Worm (Caenorhabditis elegans): ENCODE data around the gene F55F10.1.

Gene F55F10.1

ce11 chrIV:4411311-4411947, 50.8 kb downstream of the F55F10.1 start:
- TF ChIP-seq ama-1 (optimal IDR thresholded peaks at IDR 0.05) (peak; percentile 1), tra-1 (GFP tag; IDR thresholded peaks at IDR 0.05) (no peak), aha-1 (tag) (peak; percentile 2), pha-4 (GFP tag; IDR thresholded peaks at IDR 0.05) (no peak), pha-4 (tag; optimal IDR thresholded peaks at IDR 0.05) (no peak), zfp-3 (GFP tag; conservative IDR thresholded peaks at IDR 0.05) (0 out of 2 replicates have a peak, but pooled peaks have one; percentile 15), hif-1 (tag; optimal IDR thresholded peaks at IDR 0.05) (peak in 1 of 2 experiments; percentile 5), zip-2 (tag; optimal IDR thresholded peaks at IDR 0.05) (no peak), unc-62 (GFP tag; optimal IDR thresholded peaks at IDR 0.05 in 1 of 2) (peak in 1 of 2 experiments; percentile 95), unc-62 (tag; optimal IDR thresholded peaks at IDR 0.05) (no peak), ztf-7 (tag; optimal IDR thresholded peaks at IDR 0.05) (no peak)

- peak; percentile 67 for TF ChIP-seq set-16 (GFP tag; IDR thresholded peaks at IDR 0.05)
- no peak for TF ChIP-seq dmd-6 (GFP tag; IDR thresholded peaks at IDR 0.05)
- no peak for TF ChIP-seq madf-5 (GFP tag; IDR thresholded peaks at IDR 0.05)
These were observed 51.3 kb downstream of the F55F10.1 start for ce11 chrIV:4411948-4412335.

ce11 chrIV:4413114-4413513, 52.5 kb downstream of the F55F10.1 start:
- peak; percentile 10 for TF ChIP-seq sdz-12 (GFP tag; optimal IDR thresholded peaks at IDR 0.05)
- TF ChIP-seq skn-1 (tag; optimal IDR thresholded peaks at IDR 0.05), result no peak
- TF ChIP-seq pqm-1 (tag; optimal IDR thresholded peaks at IDR 0.05), result no peak
- TF ChIP-seq daf-8 (GFP tag; IDR thresholded peaks at IDR 0.05), result no peak
- no peak for TF ChIP-seq R02D3.7 (tag; optimal IDR thresholded peaks at IDR 0.05)
- TF ChIP-seq hlh-30 (tag; optimal IDR thresholded peaks at IDR 0.05; ENCODE audit: insufficient read depth), result no peak
- peak; percentile 86 for TF ChIP-seq aha-1 (tag)
- TF ChIP-seq mep-1 (tag; optimal IDR thresholded peaks at IDR 0.05), result no peak
- TF ChIP-seq egl-27 (tag; optimal IDR thresholded peaks at IDR 0.05), result no peak
- TF ChIP-seq Y48G9A.11 (GFP tag; IDR thresholded peaks at IDR 0.05), result no peak
- peak in 1 of 2 experiments; percentile 84 for TF ChIP-seq unc-62 (GFP tag; optimal IDR thresholded peaks at IDR 0.05 in 1 of 2)
- no peak for TF ChIP-seq unc-62 (tag; optimal IDR thresholded peaks at IDR 0.05)
- TF ChIP-seq zip-11 (GFP tag; IDR thresholded peaks at IDR 0.05), result no peak
- TF ChIP-seq dpl-1 (GFP tag; optimal IDR thresholded peaks at IDR 0.05), result no peak
- TF ChIP-seq lin-13 (GFP tag; optimal IDR thresholded peaks at IDR 0.05), result no peak
- TF ChIP-seq aly-2 (tag; optimal IDR thresholded peaks at IDR 0.05), result no peak
- TF ChIP-seq zip-2 (tag; optimal IDR thresholded peaks at IDR 0.05), result no peak
- no peak for TF ChIP-seq lin-38 (GFP tag; IDR thresholded peaks at IDR 0.05)
- TF ChIP-seq rbr-2 (tag; optimal IDR thresholded peaks at IDR 0.05), result no peak
- no peak for TF ChIP-seq unc-130 (GFP tag; optimal IDR thresholded peaks at IDR 0.05)
- TF ChIP-seq gei-8 (GFP tag; optimal IDR thresholded peaks at IDR 0.05), result peak; percentile 18
- no peak for TF ChIP-seq nhr-25 (tag; optimal IDR thresholded peaks at IDR 0.05; ENCODE audit: borderline replicate concordance, insufficient read depth)
- no peak for TF ChIP-seq mxl-3 (GFP tag; optimal IDR thresholded peaks at IDR 0.05)

ce11 chrIV:4422029-4422428, 61.4 kb downstream of the F55F10.1 start, which contains the start of gene clec-175:
Gene clec-175 (plus strand): TSS chrIV:4422329.
- no peak for TF ChIP-seq ama-1 (optimal IDR thresholded peaks at IDR 0.05)
- no peak for TF ChIP-seq madf-9 (GFP tag; conservative IDR thresholded peaks at IDR 0.05)
- TF ChIP-seq ZK337.2 (GFP tag; IDR thresholded peaks at IDR 0.05), result no peak
- TF ChIP-seq dpl-1 (GFP tag; optimal IDR thresholded peaks at IDR 0.05), result no peak
- TF ChIP-seq unc-130 (GFP tag; optimal IDR thresholded peaks at IDR 0.05), result no peak
- TF ChIP-seq daf-8 (GFP tag; IDR thresholded peaks at IDR 0.05), result no peak
- no peak for TF ChIP-seq nhr-11 (tag; optimal IDR thresholded peaks at IDR 0.05)
- no peak for TF ChIP-seq nhr-76 (tag; optimal IDR thresholded peaks at IDR 0.05)
- no peak for TF ChIP-seq ctbp-1 (GFP tag; IDR thresholded peaks at IDR 0.05)
- no peak for TF ChIP-seq nhr-102 (tag; optimal IDR thresholded peaks at IDR 0.05)
- no peak for TF ChIP-seq ces-1 (GFP tag; optimal IDR thresholded peaks at IDR 0.05)

All from whole organism, L4 larva.